Worm (Caenorhabditis elegans) whole organism, L1 larva: ENCODE measurements around the gene F14H3.3.

Experiments
- C16A3.4 ChIP-seq: fragments of 150-350 bp; optimal IDR thresholded peaks from 2 replicates; lab custom pipeline; 2014; ENCODE audit warnings: missing biosample characterization, missing genetic modification characterization
- C34B4.2 ChIP-seq: sonication (generic microtip); optimal IDR thresholded peaks from 2 replicates; lab custom pipeline; 2017; ENCODE audit warnings: mild to moderate bottlenecking, missing genetic modification characterization, missing compliant biosample characterization
- F16B12.6 ChIP-seq: fragments of 150-350 bp; optimal IDR thresholded peaks from 2 replicates; lab custom pipeline; 2014; ENCODE audit warnings: missing biosample characterization, missing genetic modification characterization
- aha-1 ChIP-seq: fragments of 150-350 bp; optimal IDR thresholded peaks from 2 replicates; lab custom pipeline; 2014; ENCODE audit warnings: missing biosample characterization, missing genetic modification characterization
- ama-1 ChIP-seq: fragments of 150-350 bp; optimal IDR thresholded peaks from 2 replicates; lab custom pipeline; 2014
- ceh-8 ChIP-seq: fragments of 200-800 bp; sonication (Bioruptor generic); optimal IDR thresholded peaks from 2 replicates; lab custom pipeline; 2018; ENCODE audit warnings: mild to moderate bottlenecking, missing genetic modification characterization, moderate library complexity, missing compliant biosample characterization
- ceh-82 ChIP-seq, 3 experiments: fragments of 150-350 bp in 1 of 3; sonication (generic microtip) in 2 of 3; optimal IDR thresholded peaks; 2 replicates each; lab custom pipeline; 2014 to 2017; ENCODE audit warnings: missing biosample characterization in 3 of 3, missing genetic modification characterization in 3 of 3
- ceh-88 ChIP-seq: fragments of 200-800 bp; sonication (Bioruptor generic); IDR thresholded peaks from 2 replicates; pipeline ENCODE4 v1.3.6; 2022; ENCODE audit warnings: missing genetic modification characterization, missing compliant biosample characterization
- ceh-90 ChIP-seq: sonication (generic microtip); optimal IDR thresholded peaks from 2 replicates; lab custom pipeline; 2016; ENCODE audit warnings: missing genetic modification characterization, missing compliant biosample characterization
- dpl-1 ChIP-seq, 3 experiments: fragments of 150-350 bp in 2 of 3; sonication (generic microtip) in 1 of 3; optimal IDR thresholded peaks; 2 replicates each; lab custom pipeline; 2014 to 2017; ENCODE audit warnings: missing biosample characterization in 3 of 3, missing genetic modification characterization in 3 of 3, missing genetic modification reagents in 3 of 3
- dsc-1 ChIP-seq: sonication (generic microtip); optimal IDR thresholded peaks from 2 replicates; lab custom pipeline; 2016; ENCODE audit warnings: mild to moderate bottlenecking, missing genetic modification characterization, missing compliant biosample characterization
- egl-13 ChIP-seq: sonication (generic microtip); optimal IDR thresholded peaks from 2 replicates; lab custom pipeline; 2016; ENCODE audit warnings: missing genotype, missing genetic modification reagents, missing genetic modification characterization, missing compliant biosample characterization
- egl-27 ChIP-seq, 2 experiments: fragments of 150-350 bp in 1 of 2; sonication (generic microtip); optimal IDR thresholded peaks; 3 replicates each; lab custom pipeline; 2017 to 2018; ENCODE audit warnings: missing biosample characterization in 2 of 2, missing genetic modification characterization in 2 of 2, missing genetic modification reagents in 2 of 2
- fkh-10 ChIP-seq: sonication (generic microtip); optimal IDR thresholded peaks from 2 replicates; lab custom pipeline; 2017; ENCODE audit warnings: missing biosample characterization, missing genetic modification reagents, missing genetic modification characterization
- fkh-4 ChIP-seq: sonication (generic microtip); optimal IDR thresholded peaks from 2 replicates; lab custom pipeline; 2016; ENCODE audit warnings: missing compliant biosample characterization, missing genetic modification characterization, borderline replicate concordance
- fkh-8 ChIP-seq: sonication (generic microtip); optimal IDR thresholded peaks from 2 replicates; lab custom pipeline; 2016; ENCODE audit warnings: mild to moderate bottlenecking, missing genetic modification characterization, missing compliant biosample characterization
- grh-1 ChIP-seq: fragments of 200-800 bp; sonication (Bioruptor generic); IDR thresholded peaks from 2 replicates; pipeline ENCODE4 v1.3.6; 2022; ENCODE audit warnings: missing genetic modification reagents, missing genetic modification characterization, missing compliant biosample characterization
- hlh-17 ChIP-seq: fragments of 200-800 bp; sonication (Bioruptor generic); optimal IDR thresholded peaks from 2 replicates; lab custom pipeline; 2018; ENCODE audit warnings: missing genetic modification characterization, mild to moderate bottlenecking, missing compliant biosample characterization, moderate library complexity, borderline replicate concordance
- hlh-4 ChIP-seq: sonication (generic microtip); optimal IDR thresholded peaks from 2 replicates; lab custom pipeline; 2016; ENCODE audit warnings: mild to moderate bottlenecking, missing genetic modification characterization, missing compliant biosample characterization
- irx-1 ChIP-seq: sonication (generic microtip); optimal IDR thresholded peaks from 2 replicates; lab custom pipeline; 2016; ENCODE audit warnings: missing genetic modification characterization, missing compliant biosample characterization
- isw-1 ChIP-seq: fragments of 200-800 bp; sonication (Bioruptor generic); IDR thresholded peaks from 2 replicates; pipeline ENCODE4 v1.3.6; 2022; ENCODE audit warnings: missing genetic modification characterization, missing compliant biosample characterization
- lir-3 ChIP-seq: sonication (generic microtip); optimal IDR thresholded peaks from 2 replicates; lab custom pipeline; 2016; ENCODE audit warnings: mild to moderate bottlenecking, missing genetic modification characterization, moderate library complexity, missing compliant biosample characterization; ENCODE audit not compliant: poor library complexity
- lsy-2 ChIP-seq, 2 experiments: fragments of 150-350 bp; optimal IDR thresholded peaks; 2 replicates each; lab custom pipeline; 2014; ENCODE audit warnings: missing biosample characterization in 2 of 2, missing genetic modification characterization in 2 of 2
- mdl-1 ChIP-seq, 2 experiments: fragments of 150-350 bp; optimal IDR thresholded peaks; 2 replicates each; lab custom pipeline; 2014 to 2017; ENCODE audit warnings: missing biosample characterization in 2 of 2, missing genetic modification characterization in 2 of 2, inconsistent platforms in 1 of 2
- nhr-47 ChIP-seq: sonication (generic microtip); optimal IDR thresholded peaks from 2 replicates; lab custom pipeline; 2016; ENCODE audit warnings: mild to moderate bottlenecking, missing genetic modification characterization, moderate library complexity, missing compliant biosample characterization
- nhr-76 ChIP-seq: sonication (generic microtip); optimal IDR thresholded peaks from 2 replicates; lab custom pipeline; 2017; ENCODE audit warnings: missing biosample characterization, missing genetic modification characterization
- pax-3 ChIP-seq: fragments of 200-800 bp; sonication (Bioruptor generic); optimal IDR thresholded peaks from 2 replicates; lab custom pipeline; 2018; ENCODE audit warnings: mild to moderate bottlenecking, missing genetic modification characterization, moderate library complexity, missing compliant biosample characterization
- rnt-1 ChIP-seq: sonication (generic microtip); optimal IDR thresholded peaks from 2 replicates; lab custom pipeline; 2016; ENCODE audit warnings: mild to moderate bottlenecking, missing genetic modification characterization, moderate library complexity, missing compliant biosample characterization
- snpc-4 ChIP-seq: fragments of 150-350 bp; optimal IDR thresholded peaks from 2 replicates; lab custom pipeline; 2014; ENCODE audit warnings: missing biosample characterization, missing genetic modification characterization
- sox-4 ChIP-seq: sonication (generic microtip); optimal IDR thresholded peaks from 2 replicates; lab custom pipeline; 2016; ENCODE audit warnings: missing genetic modification characterization, missing compliant biosample characterization
- tlp-1 ChIP-seq: fragments of 150-350 bp; optimal IDR thresholded peaks from 2 replicates; lab custom pipeline; 2014; ENCODE audit warnings: missing biosample characterization, missing genetic modification characterization
- unc-130 ChIP-seq: fragments of 150-350 bp; optimal IDR thresholded peaks from 2 replicates; lab custom pipeline; 2017; ENCODE audit warnings: missing biosample characterization, missing genetic modification characterization, inconsistent platforms
- zag-1 ChIP-seq: fragments of 150-350 bp; optimal IDR thresholded peaks from 2 replicates; lab custom pipeline; 2014; ENCODE audit warnings: missing biosample characterization, missing genetic modification characterization
- ztf-4 ChIP-seq: fragments of 150-350 bp; optimal IDR thresholded peaks from 2 replicates; lab custom pipeline; 2014; ENCODE audit warnings: missing biosample characterization, missing genetic modification characterization

The F14H3.3 gene

DNA sequence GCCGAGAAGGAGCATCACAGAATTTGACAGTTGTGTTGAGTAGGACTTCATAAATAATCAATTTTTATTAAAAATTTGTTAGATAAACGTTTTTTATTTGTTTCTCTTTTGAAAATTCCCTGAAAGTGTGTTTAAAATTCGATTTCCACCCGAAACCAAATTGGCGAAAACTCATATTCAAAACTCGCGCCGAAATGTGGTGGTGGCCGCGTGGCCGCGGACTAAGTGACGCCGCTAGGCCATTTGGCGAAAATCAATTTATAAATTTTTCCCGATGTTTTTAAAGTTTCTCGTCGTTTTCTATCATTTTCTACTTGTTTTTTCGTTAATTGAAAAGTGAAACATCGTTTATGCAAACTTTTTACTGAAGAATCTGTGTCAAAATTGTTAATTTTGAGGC, 30.7 kb downstream of the F14H3.3 start (continued):
- TF ChIP-seq sox-4 (peak; percentile 51), irx-1 (peak; percentile 72), ceh-82 (tag; optimal IDR thresholded peaks at IDR 0.05; lab: Kevin White, UChicago) (peak; percentile 15 to 52 (median 36)), zag-1 (no peak), pax-3 (tag; lab: Kevin White, UChicago) (peak; percentile 40), lir-3 (tag; lab: Kevin White, UChicago) (peak; percentile 84)

DNA sequence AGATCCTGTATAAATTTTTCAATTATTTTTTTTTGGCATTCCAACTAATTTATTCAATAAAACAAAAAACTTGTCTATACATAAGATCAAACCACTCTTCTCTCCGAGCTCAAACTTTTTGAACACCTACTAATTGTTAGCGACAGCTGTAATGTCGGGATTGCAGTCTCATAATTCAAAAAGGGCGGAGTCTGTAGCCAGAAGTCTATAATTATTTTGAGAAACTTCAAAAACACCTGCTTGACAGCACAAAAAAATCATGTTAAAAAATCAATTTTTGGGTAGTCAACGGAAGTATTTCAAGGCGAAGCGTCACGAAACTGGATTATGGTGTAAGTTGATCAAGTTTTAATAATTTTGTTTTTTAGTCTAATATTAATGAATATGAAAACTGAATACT, 33.2 kb downstream of the F14H3.3 start, which contains the start of gene srx-44:
Gene srx-44 (plus strand): TSS at position 301 of the 400 bp plus-strand sequence.
- TF ChIP-seq ceh-88 (GFP tag; lab: Robert Waterston, UW) (no peak), mdl-1 (tag; optimal IDR thresholded peaks at IDR 0.05; lab: Kevin White, UChicago) (no peak), ceh-90 (tag; lab: Kevin White, UChicago) (no peak), hlh-4 (tag; lab: Kevin White, UChicago) (no peak), ztf-4 (tag; lab: Kevin White, UChicago) (no peak), F16B12.6 (no peak), nhr-47 (no peak)

DNA sequence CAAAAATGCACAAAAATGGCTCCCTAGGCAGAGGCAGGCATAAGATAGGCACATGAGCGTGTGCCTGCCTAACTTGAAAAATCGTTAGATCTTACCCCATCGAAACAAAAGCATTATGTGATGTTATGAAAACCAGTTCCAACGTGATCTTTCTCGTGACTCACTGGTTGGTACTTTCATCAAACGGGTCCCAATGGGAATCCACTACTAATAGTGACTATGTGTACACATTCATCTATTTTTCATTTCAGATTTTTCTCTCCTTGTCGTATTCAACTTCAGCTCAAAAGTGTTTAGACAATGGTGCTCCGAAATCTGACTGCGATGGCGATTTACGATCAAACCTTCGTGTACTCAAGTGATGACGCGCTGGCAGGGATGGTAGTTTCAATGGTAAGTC, 35.6 kb downstream of the F14H3.3 start, which contains the start of gene srx-43:
Gene srx-43 (plus strand): TSS at position 301 of the 400 bp plus-strand sequence.
- TF ChIP-seq fkh-8: no peak
- no peak for TF ChIP-seq aha-1
- TF ChIP-seq rnt-1 (tag; lab: Kevin White, UChicago): no peak
- no peak for TF ChIP-seq lsy-2 (tag; optimal IDR thresholded peaks at IDR 0.05; lab: Kevin White, UChicago)
- TF ChIP-seq ceh-8 (GFP tag; lab: Kevin White, UChicago): no peak
- no peak for TF ChIP-seq grh-1
- no peak for TF ChIP-seq zag-1
- no peak for TF ChIP-seq fkh-10
- no peak for TF ChIP-seq dsc-1 (tag; lab: Kevin White, UChicago)
- TF ChIP-seq ztf-4 (tag; lab: Kevin White, UChicago): no peak
- no peak for TF ChIP-seq dpl-1 (GFP tag; optimal IDR thresholded peaks at IDR 0.05; lab: Kevin White, UChicago)
- TF ChIP-seq isw-1 (GFP tag; lab: Robert Waterston, UW): no peak
- no peak for TF ChIP-seq ama-1 (lab: Kevin White, UChicago)
- no peak for TF ChIP-seq tlp-1 (tag; lab: Kevin White, UChicago)
- TF ChIP-seq fkh-4 (tag; lab: Kevin White, UChicago): no peak
- TF ChIP-seq hlh-17 (GFP tag; lab: Kevin White, UChicago): no peak
- TF ChIP-seq unc-130 (tag; lab: Kevin White, UChicago): no peak
- no peak for TF ChIP-seq nhr-76 (tag; lab: Kevin White, UChicago)
- no peak for TF ChIP-seq C16A3.4

DNA sequence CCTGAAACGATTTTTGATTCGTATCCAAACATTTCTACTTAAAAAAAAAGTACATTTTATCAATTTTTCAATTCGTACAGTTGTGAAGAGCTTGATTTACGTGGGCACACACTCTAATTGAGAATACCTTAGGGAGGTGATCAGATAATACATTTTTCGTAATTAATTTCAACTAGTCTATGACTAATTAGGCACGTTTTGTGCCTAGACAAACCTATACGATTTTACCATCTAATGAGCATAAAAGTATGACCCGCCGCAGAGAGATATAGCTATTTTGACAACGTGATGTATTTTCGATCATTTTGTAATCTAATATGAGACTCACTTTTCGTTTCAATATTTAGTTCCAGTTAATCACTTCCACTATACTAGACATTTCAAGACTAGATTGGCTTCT, 36.3 kb downstream of the F14H3.3 start:
- TF ChIP-seq C34B4.2 (no peak), ceh-8 (GFP tag; lab: Kevin White, UChicago) (peak; percentile 66), egl-27 (tag; optimal IDR thresholded peaks at IDR 0.05; lab: Kevin White, UChicago) (no peak)

DNA sequence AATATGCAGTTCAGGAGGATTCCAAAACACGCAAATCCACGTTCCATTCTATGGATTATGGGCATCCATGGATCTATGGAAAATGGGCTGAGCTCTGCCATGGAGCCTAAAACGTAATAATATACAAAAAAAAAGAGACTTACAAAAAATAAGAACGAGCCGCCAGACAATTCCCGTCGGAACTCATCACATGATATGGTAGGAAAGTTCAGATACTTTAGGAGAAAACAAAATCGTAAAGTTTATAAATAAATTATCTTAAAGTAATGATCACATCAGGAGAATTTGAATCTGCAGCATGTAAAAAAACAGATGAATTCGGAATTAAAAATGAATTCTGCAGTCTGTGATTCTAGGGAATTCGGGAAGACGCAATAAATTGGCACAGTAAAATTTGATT, 37.6 kb downstream of the F14H3.3 start, which contains the start of gene str-232:
Gene str-232 (minus strand): TSS at position 101 of the 400 bp plus-strand sequence.
- TF ChIP-seq snpc-4 (tag; lab: Kevin White, UChicago): no peak
- TF ChIP-seq egl-13 (tag; lab: Kevin White, UChicago): no peak
- TF ChIP-seq ceh-8 (GFP tag; lab: Kevin White, UChicago): no peak
